Worm (Caenorhabditis elegans): ENCODE measurements around the gene T27E7.1.
"Not testable (repeated sequence)": the region's sequence is repeated elsewhere in the genome, so short reads cannot be mapped to it uniquely, and the experiment has no call there.

The T27E7.1 gene

ce11 chrIV:14523568-14523967 lies 4.0 kb downstream of the T27E7.1 start, which contains the start of gene srh-63:
TSS of gene srh-63 (plus strand) at chrIV:14523868.
- no peak for TF ChIP-seq flt-1 (GFP tag; IDR thresholded peaks at IDR 0.05)
- TF ChIP-seq ztf-23 (GFP tag; IDR thresholded peaks at IDR 0.05) = no peak
- TF ChIP-seq T22C8.4 (GFP tag; IDR thresholded peaks at IDR 0.05) = no peak
- no peak for TF ChIP-seq tab-1 (GFP tag; IDR thresholded peaks at IDR 0.05)
- TF ChIP-seq klf-2 (GFP tag; conservative IDR thresholded peaks at IDR 0.05) = no peak
- TF ChIP-seq cog-1 (tag; optimal IDR thresholded peaks at IDR 0.05) = no peak
- no peak for TF ChIP-seq ref-1 (GFP tag; conservative IDR thresholded peaks at IDR 0.05)
- TF ChIP-seq ztf-29 (GFP tag; IDR thresholded peaks at IDR 0.05) = no peak

- TF ChIP-seq tab-1 (GFP tag; IDR thresholded peaks at IDR 0.05) = no peak
- no peak for TF ChIP-seq ztf-29 (GFP tag; IDR thresholded peaks at IDR 0.05)
- TF ChIP-seq flt-1 (GFP tag; IDR thresholded peaks at IDR 0.05) = no peak
- no peak for TF ChIP-seq ztf-23 (GFP tag; IDR thresholded peaks at IDR 0.05)
- no peak for TF ChIP-seq cog-1 (tag; optimal IDR thresholded peaks at IDR 0.05)
- no peak for TF ChIP-seq ref-1 (GFP tag; conservative IDR thresholded peaks at IDR 0.05)
- TF ChIP-seq med-1 (GFP tag; optimal IDR thresholded peaks at IDR 0.05; ENCODE audit: insufficient read depth) = no peak
- no peak for TF ChIP-seq klf-2 (GFP tag; conservative IDR thresholded peaks at IDR 0.05)
- no peak for TF ChIP-seq T22C8.4 (GFP tag; IDR thresholded peaks at IDR 0.05)
Measured at ce11 chrIV:14528718-14529117, 9.2 kb downstream of the T27E7.1 start, which contains the start of gene T27E7.3. TSS of gene T27E7.3 (plus strand) at chrIV:14529018.

ce11 chrIV:14530031-14530430 lies 10.5 kb downstream of the T27E7.1 start:
- no peak for TF ChIP-seq T22C8.4 (GFP tag; IDR thresholded peaks at IDR 0.05)
- TF ChIP-seq ref-1 (GFP tag; conservative IDR thresholded peaks at IDR 0.05) = no peak
- no peak for TF ChIP-seq flt-1 (GFP tag; IDR thresholded peaks at IDR 0.05)
- TF ChIP-seq klf-2 (GFP tag; conservative IDR thresholded peaks at IDR 0.05) = no peak
- no peak for TF ChIP-seq tab-1 (GFP tag; IDR thresholded peaks at IDR 0.05)
- TF ChIP-seq cog-1 (tag; optimal IDR thresholded peaks at IDR 0.05) = no peak
- no peak for TF ChIP-seq med-1 (GFP tag; optimal IDR thresholded peaks at IDR 0.05; ENCODE audit: insufficient read depth)
- no peak for TF ChIP-seq ztf-29 (GFP tag; IDR thresholded peaks at IDR 0.05)
- TF ChIP-seq ztf-23 (GFP tag; IDR thresholded peaks at IDR 0.05) = no peak

- no peak for TF ChIP-seq med-1 (GFP tag; optimal IDR thresholded peaks at IDR 0.05; ENCODE audit: insufficient read depth)
- no peak for TF ChIP-seq ztf-23 (GFP tag; IDR thresholded peaks at IDR 0.05)
- no peak for TF ChIP-seq klf-2 (GFP tag; conservative IDR thresholded peaks at IDR 0.05)
- no peak for TF ChIP-seq cog-1 (tag; optimal IDR thresholded peaks at IDR 0.05)
- no peak for TF ChIP-seq ref-1 (GFP tag; conservative IDR thresholded peaks at IDR 0.05)
- no peak for TF ChIP-seq flt-1 (GFP tag; IDR thresholded peaks at IDR 0.05)
- no peak for TF ChIP-seq tab-1 (GFP tag; IDR thresholded peaks at IDR 0.05)
- TF ChIP-seq ztf-29 (GFP tag; IDR thresholded peaks at IDR 0.05) = no peak
- no peak for TF ChIP-seq T22C8.4 (GFP tag; IDR thresholded peaks at IDR 0.05)
Measured at ce11 chrIV:14532366-14532765, 12.8 kb downstream of the T27E7.1 start.

ce11 chrIV:14534967-14535366 lies 15.4 kb downstream of the T27E7.1 start, which contains the start of gene T27E7.4:
TSS of gene T27E7.4 (minus strand) at chrIV:14535067.
- TF ChIP-seq ref-1 (GFP tag; conservative IDR thresholded peaks at IDR 0.05) (no peak), T22C8.4 (GFP tag; IDR thresholded peaks at IDR 0.05) (no peak), ztf-29 (GFP tag; IDR thresholded peaks at IDR 0.05) (no peak), ztf-23 (GFP tag; IDR thresholded peaks at IDR 0.05) (no peak), cog-1 (tag; optimal IDR thresholded peaks at IDR 0.05) (no peak), med-1 (GFP tag; optimal IDR thresholded peaks at IDR 0.05; ENCODE audit: insufficient read depth) (no peak), klf-2 (GFP tag; conservative IDR thresholded peaks at IDR 0.05) (no peak), tab-1 (GFP tag; IDR thresholded peaks at IDR 0.05) (no peak), flt-1 (GFP tag; IDR thresholded peaks at IDR 0.05) (no peak)

ce11 chrIV:14536911-14537310 lies 17.4 kb downstream of the T27E7.1 start, which contains the start of gene T27E7.5:
TSS of gene T27E7.5 (plus strand) at chrIV:14537163.
- no peak for TF ChIP-seq klf-2 (GFP tag; conservative IDR thresholded peaks at IDR 0.05)
- TF ChIP-seq T22C8.4 (GFP tag; IDR thresholded peaks at IDR 0.05) = no peak
- TF ChIP-seq cog-1 (tag; optimal IDR thresholded peaks at IDR 0.05) = no peak
- TF ChIP-seq ztf-23 (GFP tag; IDR thresholded peaks at IDR 0.05) = no peak
- no peak for TF ChIP-seq flt-1 (GFP tag; IDR thresholded peaks at IDR 0.05)
- TF ChIP-seq med-1 (GFP tag; optimal IDR thresholded peaks at IDR 0.05; ENCODE audit: insufficient read depth) = no peak
- TF ChIP-seq ref-1 (GFP tag; conservative IDR thresholded peaks at IDR 0.05) = no peak
- no peak for TF ChIP-seq ztf-29 (GFP tag; IDR thresholded peaks at IDR 0.05)

- TF ChIP-seq klf-2 (GFP tag; conservative IDR thresholded peaks at IDR 0.05) (no peak), med-1 (GFP tag; optimal IDR thresholded peaks at IDR 0.05; ENCODE audit: insufficient read depth) (no peak), ztf-29 (GFP tag; IDR thresholded peaks at IDR 0.05) (no peak), flt-1 (GFP tag; IDR thresholded peaks at IDR 0.05) (no peak), ztf-23 (GFP tag; IDR thresholded peaks at IDR 0.05) (no peak), cog-1 (tag; optimal IDR thresholded peaks at IDR 0.05) (no peak), ref-1 (GFP tag; conservative IDR thresholded peaks at IDR 0.05) (no peak), T22C8.4 (GFP tag; IDR thresholded peaks at IDR 0.05) (no peak), tab-1 (GFP tag; IDR thresholded peaks at IDR 0.05) (no peak)
Measured at ce11 chrIV:14542517-14542916, 23.0 kb downstream of the T27E7.1 start, which contains the start of gene pals-29. TSS of gene pals-29 (minus strand) at chrIV:14542617.

- TF ChIP-seq ref-1 (GFP tag; conservative IDR thresholded peaks at IDR 0.05) (no peak), cog-1 (tag; optimal IDR thresholded peaks at IDR 0.05) (no peak), klf-2 (GFP tag; conservative IDR thresholded peaks at IDR 0.05) (no peak), tab-1 (GFP tag; IDR thresholded peaks at IDR 0.05) (no peak), flt-1 (GFP tag; IDR thresholded peaks at IDR 0.05) (no peak), ztf-29 (GFP tag; IDR thresholded peaks at IDR 0.05) (no peak), med-1 (GFP tag; optimal IDR thresholded peaks at IDR 0.05; ENCODE audit: insufficient read depth) (no peak), T22C8.4 (GFP tag; IDR thresholded peaks at IDR 0.05) (no peak), ztf-23 (GFP tag; IDR thresholded peaks at IDR 0.05) (no peak)
Measured at ce11 chrIV:14547292-14547691, 27.7 kb downstream of the T27E7.1 start.

ce11 chrIV:14549308-14549707 lies 29.7 kb downstream of the T27E7.1 start, which contains the start of gene T27E7.9:
TSS of gene T27E7.9 (minus strand) at chrIV:14549408.
- no peak for TF ChIP-seq ref-1 (GFP tag; conservative IDR thresholded peaks at IDR 0.05)
- TF ChIP-seq cog-1 (tag; optimal IDR thresholded peaks at IDR 0.05) = no peak
- no peak for TF ChIP-seq ztf-23 (GFP tag; IDR thresholded peaks at IDR 0.05)

- not testable (repeated sequence) for TF ChIP-seq med-1 (GFP tag; optimal IDR thresholded peaks at IDR 0.05; ENCODE audit: insufficient read depth); cog-1 (tag; optimal IDR thresholded peaks at IDR 0.05); tab-1 (GFP tag; IDR thresholded peaks at IDR 0.05)
Measured at ce11 chrIV:14551870-14552269, 32.3 kb downstream of the T27E7.1 start, which contains the start of gene pals-30. TSS of gene pals-30 (minus strand) at chrIV:14551970.

Measured in whole organism, midembryonic.